Worm (Caenorhabditis elegans) whole organism, late embryonic: ENCODE results near the gene Y38F1A.8.

Source experiments
- C08G9.2 ChIP-seq: sonication (generic microtip); optimal IDR thresholded peaks from 2 replicates; lab custom pipeline; 2016; ENCODE audit warnings: mild to moderate bottlenecking, missing genetic modification characterization, moderate library complexity, missing compliant biosample characterization
- T23F11.4 ChIP-seq: fragments of 200-800 bp; sonication (Bioruptor generic); optimal IDR thresholded peaks from 2 replicates; lab custom pipeline; 2018; ENCODE audit warnings: mild to moderate bottlenecking, missing genetic modification characterization, missing compliant biosample characterization
- ceh-18 ChIP-seq: sonication (generic microtip); optimal IDR thresholded peaks from 2 replicates; lab custom pipeline; 2016; ENCODE audit warnings: missing genetic modification characterization, missing compliant biosample characterization
- ceh-22 ChIP-seq: sonication (generic microtip); optimal IDR thresholded peaks from 2 replicates; lab custom pipeline; 2017; ENCODE audit warnings: missing biosample characterization, missing genetic modification characterization
- ceh-31 ChIP-seq: sonication (generic microtip); optimal IDR thresholded peaks from 2 replicates; lab custom pipeline; 2016; ENCODE audit warnings: missing genetic modification characterization, missing compliant biosample characterization
- ceh-9 ChIP-seq: sonication (generic microtip); optimal IDR thresholded peaks from 2 replicates; lab custom pipeline; 2016; ENCODE audit warnings: mild to moderate bottlenecking, missing genetic modification characterization, inconsistent platforms, missing compliant biosample characterization
- che-1 ChIP-seq: sonication (generic microtip); optimal IDR thresholded peaks from 2 replicates; lab custom pipeline; 2016; ENCODE audit warnings: mild to moderate bottlenecking, missing genetic modification characterization, missing compliant biosample characterization
- dmd-4 ChIP-seq: sonication (generic microtip); optimal IDR thresholded peaks from 2 replicates; lab custom pipeline; 2016; ENCODE audit warnings: borderline replicate concordance, missing genetic modification characterization, missing compliant biosample characterization
- elt-2 ChIP-seq: sonication (generic microtip); optimal IDR thresholded peaks from 2 replicates; lab custom pipeline; 2016; ENCODE audit warnings: missing genetic modification reagents, missing genetic modification characterization, missing compliant biosample characterization
- fkh-10 ChIP-seq: fragments of 150-350 bp; optimal IDR thresholded peaks from 2 replicates; lab custom pipeline; 2014; ENCODE audit warnings: missing biosample characterization, missing genetic modification reagents, missing genetic modification characterization
- fkh-6 ChIP-seq: sonication (generic microtip); optimal IDR thresholded peaks from 2 replicates; lab custom pipeline; 2016; ENCODE audit warnings: missing genetic modification characterization, missing compliant biosample characterization
- lin-11 ChIP-seq: fragments of 200-800 bp; sonication (Bioruptor generic); optimal IDR thresholded peaks from 2 replicates; lab custom pipeline; 2018; ENCODE audit warnings: mild to moderate bottlenecking, missing genetic modification characterization, missing compliant biosample characterization
- madf-2 ChIP-seq: sonication (generic microtip); optimal IDR thresholded peaks from 2 replicates; lab custom pipeline; 2017; ENCODE audit warnings: missing genetic modification characterization, missing compliant biosample characterization
- mec-3 ChIP-seq: sonication (generic microtip); optimal IDR thresholded peaks from 2 replicates; lab custom pipeline; 2016; ENCODE audit warnings: borderline replicate concordance, missing genetic modification characterization, missing compliant biosample characterization
- nhr-11 ChIP-seq: fragments of 150-350 bp; optimal IDR thresholded peaks from 2 replicates; lab custom pipeline; 2014; ENCODE audit warnings: missing biosample characterization, missing genetic modification characterization
- npax-4 ChIP-seq: sonication (generic microtip); optimal IDR thresholded peaks from 2 replicates; lab custom pipeline; 2016; ENCODE audit warnings: missing genetic modification characterization, missing compliant biosample characterization
- pag-3 ChIP-seq: sonication (generic microtip); optimal IDR thresholded peaks from 2 replicates; lab custom pipeline; 2016; ENCODE audit warnings: missing compliant biosample characterization, missing genetic modification characterization, borderline replicate concordance
- pax-1 ChIP-seq: fragments of 150-350 bp; optimal IDR thresholded peaks from 2 replicates; lab custom pipeline; 2014; ENCODE audit warnings: missing biosample characterization, missing genetic modification characterization
- pqm-1 ChIP-seq: sonication (generic microtip); optimal IDR thresholded peaks from 2 replicates; lab custom pipeline; 2016; ENCODE audit warnings: missing genetic modification characterization, missing compliant biosample characterization
- rnt-1 ChIP-seq: sonication (generic microtip); optimal IDR thresholded peaks from 2 replicates; lab custom pipeline; 2016; ENCODE audit warnings: missing genetic modification characterization, missing compliant biosample characterization
- tbx-2 ChIP-seq: sonication (generic microtip); optimal IDR thresholded peaks from 2 replicates; lab custom pipeline; 2016; ENCODE audit warnings: missing genetic modification characterization, missing compliant biosample characterization
- unc-3 ChIP-seq, 2 experiments: fragments of 200-800 bp in 1 of 2; sonication (Bioruptor generic) in 1 of 2; sonication (generic microtip) in 1 of 2; conservative IDR thresholded peaks in 1 of 2; optimal IDR thresholded peaks in 1 of 2; 2 replicates each; pipeline versions ENCODE4 v1.3.6 to Lab custom; 2016 to 2022; ENCODE audit warnings: missing compliant biosample characterization in 2 of 2, missing genetic modification characterization in 2 of 2, missing genetic modification reagents in 1 of 2
- unc-55 ChIP-seq: sonication (generic microtip); optimal IDR thresholded peaks from 2 replicates; lab custom pipeline; 2017; ENCODE audit warnings: missing biosample characterization, missing genetic modification reagents, missing genetic modification characterization

The Y38F1A.8 gene

DNA sequence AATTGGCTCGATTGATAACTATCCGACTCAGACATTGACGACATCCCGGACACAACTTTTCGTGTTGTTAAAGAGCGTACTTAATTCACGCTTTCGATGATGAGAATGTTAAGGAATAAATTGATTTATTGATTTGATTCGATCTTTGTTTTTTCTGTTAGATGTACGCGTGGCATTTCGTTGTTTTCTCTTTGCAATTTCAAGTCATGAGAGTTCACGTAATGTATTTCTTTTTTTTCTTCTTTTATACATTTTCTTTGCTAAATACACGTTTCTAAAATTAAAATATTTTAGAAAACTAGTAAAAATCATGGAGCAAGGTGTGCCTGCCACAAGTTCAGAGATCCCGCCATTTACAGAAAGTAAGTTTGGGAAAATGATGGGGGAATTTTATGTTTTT, 46.0 kb downstream of the Y38F1A.8 start, which contains the start of the genes Y38F1A.1 and Y38F1A.2:
TSS of gene Y38F1A.1 (minus strand) at position 101 of the 400 bp plus-strand sequence.
TSS of gene Y38F1A.2 (plus strand) at position 289 of the 400 bp plus-strand sequence.
- no peak for TF ChIP-seq madf-2 (tag; lab: Kevin White, UChicago)
- no peak for TF ChIP-seq fkh-10 (GFP tag; lab: Kevin White, UChicago)
- TF ChIP-seq lin-11 (tag; lab: Kevin White, UChicago) = no peak
- TF ChIP-seq ceh-9 (tag; lab: Kevin White, UChicago) = no peak

DNA sequence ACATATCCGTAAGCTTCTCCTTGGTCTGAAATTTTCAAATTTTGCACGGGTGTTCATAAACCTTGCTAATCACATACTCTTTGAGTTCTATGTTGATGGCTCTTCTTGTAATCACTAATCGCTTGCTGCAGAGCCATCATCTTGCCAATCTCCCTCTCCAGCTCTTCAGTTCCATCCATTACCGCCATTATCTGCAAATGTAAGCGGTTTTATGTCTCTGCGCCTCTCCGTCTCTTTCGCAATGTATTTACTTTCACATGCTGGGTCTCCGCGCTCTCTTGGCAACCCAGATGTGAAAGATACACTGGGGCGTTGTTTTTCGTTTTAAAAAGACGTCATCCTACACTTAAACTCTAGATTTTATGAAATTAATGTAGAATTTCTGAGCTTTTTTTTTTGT, 47.4 kb downstream of the Y38F1A.8 start:
- TF ChIP-seq elt-2 (tag; lab: Kevin White, UChicago) = peak; percentile 6
- peak; percentile 67 for TF ChIP-seq unc-55 (GFP tag; lab: Kevin White, UChicago)
- TF ChIP-seq pax-1 (tag; lab: Kevin White, UChicago) = no peak
- no peak for TF ChIP-seq nhr-11 (tag; lab: Kevin White, UChicago)
- peak; percentile 9 for TF ChIP-seq ceh-18 (tag; lab: Kevin White, UChicago)
- peak; percentile 43 for TF ChIP-seq rnt-1 (tag; lab: Kevin White, UChicago)
- TF ChIP-seq tbx-2 (tag; lab: Kevin White, UChicago) = peak; percentile 35
- peak; percentile 0 for TF ChIP-seq ceh-31
- no peak for TF ChIP-seq npax-4 (tag; lab: Kevin White, UChicago)
- TF ChIP-seq, all 69 proteins: peak for 6

DNA sequence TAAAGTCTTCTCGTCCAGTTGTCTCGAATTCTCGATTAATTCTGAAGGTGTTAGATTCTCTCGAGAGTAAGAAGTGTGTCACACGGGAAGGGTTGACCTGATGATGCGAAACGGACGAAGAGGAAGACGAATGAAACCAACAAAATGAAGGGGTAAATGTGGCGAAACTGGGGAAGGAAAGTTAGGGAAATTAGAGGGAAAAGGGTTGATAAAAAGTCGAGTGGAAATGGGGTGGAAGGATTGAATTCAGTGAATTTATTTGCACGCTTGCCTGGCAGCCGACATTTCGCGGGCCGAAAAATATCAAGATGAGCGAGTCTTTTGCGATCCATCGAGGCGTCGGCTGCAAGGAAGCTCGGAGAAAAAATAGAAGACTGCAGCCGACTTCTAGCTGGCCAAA, 52.5 kb downstream of the Y38F1A.8 start, which contains the start of gene F58G1.7:
TSS of gene F58G1.7 (minus strand) at position 101 of the 400 bp plus-strand sequence.
- TF ChIP-seq che-1 (no peak), pax-1 (tag; lab: Kevin White, UChicago) (no peak), C08G9.2 (tag; lab: Kevin White, UChicago) (no peak), T23F11.4 (GFP tag; lab: Kevin White, UChicago) (no peak), dmd-4 (tag; lab: Kevin White, UChicago) (no peak), pqm-1 (tag; lab: Kevin White, UChicago) (no peak), tbx-2 (tag; lab: Kevin White, UChicago) (no peak), unc-3 (GFP tag; conservative IDR thresholded peaks at IDR 0.05; lab: Robert Waterston, UW) (no peak), unc-3 (tag; optimal IDR thresholded peaks at IDR 0.05; lab: Kevin White, UChicago) (no peak), mec-3 (tag; lab: Kevin White, UChicago) (no peak), fkh-6 (tag; lab: Kevin White, UChicago) (no peak), pag-3 (no peak), ceh-22 (tag; lab: Kevin White, UChicago) (no peak), rnt-1 (tag; lab: Kevin White, UChicago) (no peak)
